Worm (Caenorhabditis elegans) whole organism, L4 larva: ENCODE measurements around the gene Y61A9LA.3.
"Not testable (repeated sequence)": the region's sequence is repeated elsewhere in the genome, so short reads cannot be mapped to it uniquely, and the experiment has no call there.

Source experiments
- fos-1 ChIP-seq: fragments of 150-350 bp; optimal IDR thresholded peaks from 2 replicates; lab custom pipeline; 2014; ENCODE audit warnings: missing biosample characterization, missing genetic modification characterization
- hlh-11 ChIP-seq: fragments of 200-800 bp; sonication (Bioruptor generic); optimal IDR thresholded peaks from 2 replicates; lab custom pipeline; 2018; ENCODE audit warnings: mild to moderate bottlenecking, missing genetic modification characterization, missing compliant biosample characterization
- nhr-10 ChIP-seq: fragments of 150-350 bp; optimal IDR thresholded peaks from 2 replicates; lab custom pipeline; 2014; ENCODE audit warnings: missing biosample characterization, missing genetic modification characterization
- nhr-28 ChIP-seq: fragments of 150-350 bp; optimal IDR thresholded peaks from 2 replicates; lab custom pipeline; 2014; ENCODE audit warnings: missing biosample characterization, missing genetic modification characterization
- nhr-6 ChIP-seq: fragments of 150-350 bp; optimal IDR thresholded peaks from 2 replicates; lab custom pipeline; 2014; ENCODE audit warnings: missing biosample characterization, missing genetic modification characterization
- pha-4 ChIP-seq, 2 experiments: fragments of 150-350 bp in 1 of 2; fragments of 200-800 bp in 1 of 2; sonication (Bioruptor generic) in 1 of 2; IDR thresholded peaks in 1 of 2; optimal IDR thresholded peaks in 1 of 2; 2 replicates each; pipeline versions ENCODE4 v1.3.6 to Lab custom; 2014 to 2022; ENCODE audit warnings: missing genetic modification characterization in 2 of 2, missing genetic modification reagents in 2 of 2, missing biosample characterization in 1 of 2, missing compliant biosample characterization in 1 of 2
- set-16 ChIP-seq: fragments of 200-800 bp; sonication (Bioruptor generic); IDR thresholded peaks from 2 replicates; pipeline ENCODE4 v1.3.6; 2022; ENCODE audit warnings: missing genetic modification reagents, missing genetic modification characterization, missing compliant biosample characterization
- snpc-1.2 ChIP-seq: fragments of 200-800 bp; sonication (Bioruptor generic); IDR thresholded peaks from 2 replicates; pipeline ENCODE4 v1.3.6; 2022; ENCODE audit warnings: missing genetic modification reagents, missing genetic modification characterization, missing compliant biosample characterization
- snpc-4 ChIP-seq: fragments of 150-350 bp; optimal IDR thresholded peaks from 2 replicates; lab custom pipeline; 2014; ENCODE audit warnings: missing biosample characterization, missing genetic modification characterization
- tra-1 ChIP-seq: fragments of 200-800 bp; sonication (Bioruptor generic); IDR thresholded peaks from 2 replicates; pipeline ENCODE4 v1.3.6; 2022; ENCODE audit warnings: missing genetic modification reagents, missing genetic modification characterization, missing compliant biosample characterization

DNA sequence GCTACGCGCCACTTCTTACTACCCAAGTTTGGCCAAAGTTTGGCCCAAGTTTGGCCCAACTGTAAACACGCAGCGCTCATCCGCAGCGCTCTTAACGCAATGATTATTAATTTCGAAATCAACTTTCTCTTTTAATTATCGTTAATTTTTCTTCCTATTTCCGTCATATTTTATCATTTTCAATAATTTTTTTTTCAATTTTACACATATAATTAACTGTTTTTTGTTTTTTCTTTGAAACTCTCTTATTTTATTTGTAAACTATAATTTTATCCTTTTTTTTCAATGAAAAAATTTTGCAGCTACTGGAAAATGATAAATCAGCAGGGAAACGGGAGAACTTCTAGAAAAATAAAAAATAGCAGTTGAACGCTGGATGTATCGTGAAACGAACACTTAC, 10.5 kb upstream of the Y61A9LA.3 start, which contains the start of gene Y61A9LA.4:
- not testable (repeated sequence) for TF ChIP-seq fos-1 (tag; lab: Kevin White, UChicago); nhr-10; snpc-4 (tag; lab: Kevin White, UChicago); pha-4 (GFP tag; IDR thresholded peaks at IDR 0.05; lab: Robert Waterston, UW); pha-4 (tag; optimal IDR thresholded peaks at IDR 0.05; lab: Kevin White, UChicago); snpc-1.2 (GFP tag; lab: Robert Waterston, UW); tra-1 (GFP tag; lab: Robert Waterston, UW); nhr-28; hlh-11 (tag; lab: Kevin White, UChicago); nhr-6; set-16 (GFP tag; lab: Robert Waterston, UW)
